Worm (Caenorhabditis elegans): ENCODE data around the gene F38A6.4.

- TF ChIP-seq ets-4 (tag; optimal IDR thresholded peaks at IDR 0.05) (no peak), pqm-1 (tag; optimal IDR thresholded peaks at IDR 0.05) (no peak), sox-4 (tag; optimal IDR thresholded peaks at IDR 0.05) (no peak), ama-1 (optimal IDR thresholded peaks at IDR 0.05) (no peak)
Measured at ce11 chrV:20727458-20727857, 47.7 kb downstream of the F38A6.4 start.
